Worm (Caenorhabditis elegans) whole organism, late embryonic: Measurements from ENCODE around the gene Y55F3AM.5.

Source experiments
- C08G9.2 ChIP-seq: sonication (generic microtip); optimal IDR thresholded peaks from 2 replicates; lab custom pipeline; 2016; ENCODE audit warnings: mild to moderate bottlenecking, missing genetic modification characterization, moderate library complexity, missing compliant biosample characterization
- C38D4.7 ChIP-seq: fragments of 200-800 bp; sonication (Bioruptor generic); optimal IDR thresholded peaks from 2 replicates; lab custom pipeline; 2018; ENCODE audit warnings: mild to moderate bottlenecking, missing genetic modification characterization, moderate library complexity, missing compliant biosample characterization
- K09A11.1 ChIP-seq: sonication (generic microtip); optimal IDR thresholded peaks from 2 replicates; lab custom pipeline; 2017; ENCODE audit warnings: antibody characterized with exemption, mild to moderate bottlenecking, missing genetic modification characterization, missing compliant biosample characterization; ENCODE audit not compliant: insufficient read depth
- T23F11.4 ChIP-seq: fragments of 200-800 bp; sonication (Bioruptor generic); optimal IDR thresholded peaks from 2 replicates; lab custom pipeline; 2018; ENCODE audit warnings: mild to moderate bottlenecking, missing genetic modification characterization, missing compliant biosample characterization
- Y22D7AL.16 ChIP-seq: sonication (generic microtip); optimal IDR thresholded peaks from 2 replicates; lab custom pipeline; 2016; ENCODE audit warnings: missing genetic modification characterization, missing compliant biosample characterization
- ama-1 ChIP-seq: fragments of 150-350 bp; optimal IDR thresholded peaks from 2 replicates; lab custom pipeline; 2014
- ceh-14 ChIP-seq: sonication (generic microtip); optimal IDR thresholded peaks from 2 replicates; lab custom pipeline; 2016; ENCODE audit warnings: missing genotype, missing genetic modification characterization, missing compliant biosample characterization
- ceh-18 ChIP-seq: sonication (generic microtip); optimal IDR thresholded peaks from 2 replicates; lab custom pipeline; 2016; ENCODE audit warnings: missing genetic modification characterization, missing compliant biosample characterization
- ceh-19 ChIP-seq: fragments of 200-800 bp; sonication (Bioruptor generic); optimal IDR thresholded peaks from 2 replicates; lab custom pipeline; 2018; ENCODE audit warnings: mild to moderate bottlenecking, missing genetic modification characterization, missing compliant biosample characterization
- ceh-30 ChIP-seq: fragments of 150-350 bp; optimal IDR thresholded peaks from 2 replicates; lab custom pipeline; 2014; ENCODE audit warnings: missing biosample characterization, missing genetic modification characterization
- ceh-9 ChIP-seq: sonication (generic microtip); optimal IDR thresholded peaks from 2 replicates; lab custom pipeline; 2016; ENCODE audit warnings: mild to moderate bottlenecking, missing genetic modification characterization, inconsistent platforms, missing compliant biosample characterization
- elt-2 ChIP-seq: sonication (generic microtip); optimal IDR thresholded peaks from 2 replicates; lab custom pipeline; 2016; ENCODE audit warnings: missing genetic modification reagents, missing genetic modification characterization, missing compliant biosample characterization
- ets-4 ChIP-seq: sonication (generic microtip); optimal IDR thresholded peaks from 2 replicates; lab custom pipeline; 2016; ENCODE audit warnings: missing genetic modification characterization, missing compliant biosample characterization
- fkh-6 ChIP-seq: sonication (generic microtip); optimal IDR thresholded peaks from 2 replicates; lab custom pipeline; 2016; ENCODE audit warnings: missing genetic modification characterization, missing compliant biosample characterization
- hlh-8 ChIP-seq: sonication (generic microtip); optimal IDR thresholded peaks from 2 replicates; lab custom pipeline; 2016; ENCODE audit warnings: missing genotype, missing genetic modification characterization, missing compliant biosample characterization
- lim-6 ChIP-seq: sonication (generic microtip); optimal IDR thresholded peaks from 2 replicates; lab custom pipeline; 2016; ENCODE audit warnings: missing genetic modification characterization, missing compliant biosample characterization
- lin-11 ChIP-seq: fragments of 200-800 bp; sonication (Bioruptor generic); optimal IDR thresholded peaks from 2 replicates; lab custom pipeline; 2018; ENCODE audit warnings: mild to moderate bottlenecking, missing genetic modification characterization, missing compliant biosample characterization
- madf-2 ChIP-seq: sonication (generic microtip); optimal IDR thresholded peaks from 2 replicates; lab custom pipeline; 2017; ENCODE audit warnings: missing genetic modification characterization, missing compliant biosample characterization
- nfya-1 ChIP-seq: sonication (generic microtip); optimal IDR thresholded peaks from 2 replicates; lab custom pipeline; 2017; ENCODE audit warnings: missing genetic modification characterization, mild to moderate bottlenecking, missing compliant biosample characterization, antibody characterized with exemption, moderate library complexity
- nhr-232 ChIP-seq: sonication (generic microtip); optimal IDR thresholded peaks from 2 replicates; lab custom pipeline; 2016; ENCODE audit warnings: missing genetic modification characterization, missing compliant biosample characterization
- npax-4 ChIP-seq: sonication (generic microtip); optimal IDR thresholded peaks from 2 replicates; lab custom pipeline; 2016; ENCODE audit warnings: missing genetic modification characterization, missing compliant biosample characterization
- pat-9 ChIP-seq: fragments of 200-800 bp; sonication (Bioruptor generic); optimal IDR thresholded peaks from 2 replicates; lab custom pipeline; 2018; ENCODE audit warnings: mild to moderate bottlenecking, missing genetic modification characterization, moderate library complexity, missing compliant biosample characterization
- pax-1 ChIP-seq: fragments of 150-350 bp; optimal IDR thresholded peaks from 2 replicates; lab custom pipeline; 2014; ENCODE audit warnings: missing biosample characterization, missing genetic modification characterization
- pha-2 ChIP-seq: sonication (generic microtip); optimal IDR thresholded peaks from 2 replicates; lab custom pipeline; 2017; ENCODE audit warnings: mild to moderate bottlenecking, missing genetic modification characterization, missing compliant biosample characterization
- pros-1 ChIP-seq: fragments of 150-350 bp; optimal IDR thresholded peaks from 2 replicates; lab custom pipeline; 2014; ENCODE audit warnings: missing biosample characterization, missing genetic modification reagents, missing genetic modification characterization
- rnt-1 ChIP-seq: sonication (generic microtip); optimal IDR thresholded peaks from 2 replicates; lab custom pipeline; 2016; ENCODE audit warnings: missing genetic modification characterization, missing compliant biosample characterization
- sox-2 ChIP-seq: fragments of 200-800 bp; sonication (Bioruptor generic); IDR thresholded peaks from 2 replicates; pipeline ENCODE4 v1.3.6; 2022; ENCODE audit warnings: missing genetic modification reagents, missing genetic modification characterization, missing compliant biosample characterization
- sox-4 ChIP-seq: sonication (generic microtip); optimal IDR thresholded peaks from 2 replicates; lab custom pipeline; 2017; ENCODE audit warnings: mild to moderate bottlenecking, missing genetic modification characterization, inconsistent platforms, missing compliant biosample characterization
- tbx-2 ChIP-seq: sonication (generic microtip); optimal IDR thresholded peaks from 2 replicates; lab custom pipeline; 2016; ENCODE audit warnings: missing genetic modification characterization, missing compliant biosample characterization
- tbx-7 ChIP-seq: sonication (generic microtip); optimal IDR thresholded peaks from 2 replicates; lab custom pipeline; 2016; ENCODE audit warnings: missing genotype, missing genetic modification characterization, missing compliant biosample characterization
- ttx-3 ChIP-seq: sonication (generic microtip); optimal IDR thresholded peaks from 2 replicates; lab custom pipeline; 2016; ENCODE audit warnings: missing genetic modification reagents, missing genetic modification characterization, missing compliant biosample characterization
- unc-42 ChIP-seq: sonication (generic microtip); optimal IDR thresholded peaks from 2 replicates; lab custom pipeline; 2016; ENCODE audit warnings: missing genotype, missing genetic modification characterization, missing compliant biosample characterization
- unc-55 ChIP-seq: sonication (generic microtip); optimal IDR thresholded peaks from 2 replicates; lab custom pipeline; 2017; ENCODE audit warnings: missing biosample characterization, missing genetic modification reagents, missing genetic modification characterization
- ztf-16 ChIP-seq: sonication (generic microtip); optimal IDR thresholded peaks from 2 replicates; lab custom pipeline; 2017; ENCODE audit warnings: missing genetic modification characterization, missing compliant biosample characterization

Y55F3AM.5 gene

ce11 chrIV:957820-958219, 41.2 kb upstream of the Y55F3AM.5 start (continued):
- TF ChIP-seq ceh-9 (tag; lab: Kevin White, UChicago), result no peak
- TF ChIP-seq sox-2 (GFP tag; lab: Robert Waterston, UW), result no peak
- TF ChIP-seq lim-6 (tag; lab: Kevin White, UChicago), result no peak
- peak; percentile 82 for TF ChIP-seq nfya-1
- TF ChIP-seq nhr-232 (tag; lab: Kevin White, UChicago), result no peak
- TF ChIP-seq rnt-1 (tag; lab: Kevin White, UChicago), result peak; percentile 92
- TF ChIP-seq sox-4 (tag; lab: Kevin White, UChicago), result no peak
- peak; percentile 45 for TF ChIP-seq unc-55
- TF ChIP-seq tbx-2, result peak; percentile 61
- no peak for TF ChIP-seq pha-2

DNA sequence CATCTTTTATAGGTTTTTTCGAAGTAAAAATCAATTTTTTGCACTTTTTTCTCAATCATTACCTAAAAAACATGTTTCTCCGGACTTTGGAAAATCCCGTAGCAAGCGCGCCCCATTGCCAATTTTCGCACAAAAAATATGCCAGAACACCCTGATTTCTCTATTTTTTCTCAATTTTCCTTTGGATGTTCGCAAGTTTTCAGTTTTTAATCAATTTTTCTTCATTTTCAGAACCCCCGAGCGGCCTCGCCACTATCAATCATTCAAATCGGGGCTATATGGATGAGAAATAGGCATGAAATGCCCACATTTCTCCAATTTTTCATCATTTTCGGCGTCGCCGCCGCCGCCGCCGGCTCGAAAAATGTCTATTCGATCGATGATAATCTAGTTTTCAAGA, 39.8 kb upstream of the Y55F3AM.5 start, which contains the start of gene plx-1:
Gene plx-1 (plus strand): TSS at position 301 of the 400 bp plus-strand sequence.
- TF ChIP-seq lim-6 (tag; lab: Kevin White, UChicago), result no peak
- no peak for TF ChIP-seq pax-1 (tag; lab: Kevin White, UChicago)
- TF ChIP-seq nhr-232 (tag; lab: Kevin White, UChicago), result no peak
- TF ChIP-seq T23F11.4 (GFP tag; lab: Kevin White, UChicago), result no peak
- TF ChIP-seq sox-2 (GFP tag; lab: Robert Waterston, UW), result no peak
- no peak for TF ChIP-seq C38D4.7
- no peak for TF ChIP-seq K09A11.1
- TF ChIP-seq ttx-3 (tag; lab: Kevin White, UChicago), result no peak
- TF ChIP-seq ceh-19 (GFP tag; lab: Kevin White, UChicago), result no peak
- TF ChIP-seq pat-9 (tag; lab: Kevin White, UChicago), result no peak
- no peak for TF ChIP-seq tbx-2
- TF ChIP-seq ceh-18 (tag; lab: Kevin White, UChicago), result no peak
- TF ChIP-seq npax-4, result no peak
- no peak for TF ChIP-seq madf-2 (tag; lab: Kevin White, UChicago)

DNA sequence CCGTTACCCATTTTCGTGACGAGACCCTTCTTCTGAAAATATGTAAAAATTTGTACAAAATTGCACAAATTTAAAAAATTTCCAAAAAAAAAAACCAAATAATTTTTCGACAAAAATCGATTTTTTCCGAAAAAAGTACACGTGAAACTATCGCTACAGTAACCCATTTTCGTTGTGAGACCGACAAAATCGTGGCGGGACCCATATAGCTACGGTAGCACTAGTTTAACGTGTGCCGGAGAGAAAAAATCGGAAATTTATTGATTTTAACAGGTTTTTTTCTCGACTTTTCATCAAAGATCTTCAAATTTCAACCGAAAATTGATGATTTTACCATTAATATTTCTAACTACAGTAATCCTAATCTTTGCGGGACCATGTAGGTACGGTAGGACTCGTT, 38.8 kb upstream of the Y55F3AM.5 start:
- TF ChIP-seq ceh-14 (tag; lab: Kevin White, UChicago) (no peak), pros-1 (no peak), ztf-16 (tag; lab: Kevin White, UChicago) (no peak), ets-4 (tag; lab: Kevin White, UChicago) (no peak), Y22D7AL.16 (tag; lab: Kevin White, UChicago) (no peak), lin-11 (tag; lab: Kevin White, UChicago) (no peak), C08G9.2 (tag; lab: Kevin White, UChicago) (no peak)

DNA sequence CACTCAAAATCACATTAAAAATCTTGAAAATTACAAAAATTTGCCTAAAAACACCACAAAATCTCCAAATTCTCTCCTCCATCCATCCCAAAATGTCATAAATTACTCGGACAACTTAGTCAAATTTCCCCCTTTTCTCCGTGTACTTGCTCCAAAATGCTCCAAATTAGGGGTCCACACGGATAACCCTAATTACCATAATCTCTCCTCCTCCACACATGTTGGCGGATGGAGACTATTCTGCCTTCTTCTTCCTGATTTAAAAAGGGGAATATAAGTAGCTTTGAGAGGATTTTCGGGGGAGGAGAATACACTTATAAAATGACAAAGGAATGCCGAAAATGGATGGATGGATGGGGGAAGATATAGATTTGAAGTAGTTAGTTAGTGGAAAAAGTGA, 37.2 kb upstream of the Y55F3AM.5 start:
- peak; percentile 81 for TF ChIP-seq unc-42 (tag; lab: Kevin White, UChicago)
- no peak for TF ChIP-seq fkh-6 (tag; lab: Kevin White, UChicago)

DNA sequence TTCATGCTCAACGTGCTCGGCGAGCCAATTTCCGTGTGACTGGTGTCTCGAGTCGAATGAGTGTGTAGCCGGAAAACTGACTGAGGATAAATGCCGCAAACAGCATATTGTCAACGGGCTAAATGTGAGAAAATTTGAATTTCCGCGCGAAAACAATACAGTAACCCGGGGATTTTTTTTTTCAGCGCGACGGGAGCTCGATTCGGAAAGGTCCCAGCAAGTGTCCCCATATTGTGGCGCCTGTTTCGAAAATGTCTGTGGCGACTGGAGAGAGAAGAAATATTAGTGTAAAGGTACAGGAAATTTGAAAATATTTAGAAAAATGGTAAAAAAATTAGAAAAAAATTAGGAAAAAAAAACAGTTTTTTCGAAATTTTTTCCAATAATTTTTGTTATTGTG, 27.9 kb upstream of the Y55F3AM.5 start:
- TF ChIP-seq tbx-7 (tag; lab: Kevin White, UChicago), result no peak
- TF ChIP-seq ama-1 (lab: Kevin White, UChicago), result no peak
- no peak for TF ChIP-seq unc-55
- no peak for TF ChIP-seq npax-4
- TF ChIP-seq elt-2 (tag; lab: Kevin White, UChicago), result no peak
- no peak for TF ChIP-seq Y22D7AL.16 (tag; lab: Kevin White, UChicago)
- no peak for TF ChIP-seq T23F11.4 (GFP tag; lab: Kevin White, UChicago)
- no peak for TF ChIP-seq hlh-8 (tag; lab: Kevin White, UChicago)
- TF ChIP-seq ceh-30 (tag; lab: Kevin White, UChicago), result no peak
- no peak for TF ChIP-seq unc-42 (tag; lab: Kevin White, UChicago)
- TF ChIP-seq ztf-16 (tag; lab: Kevin White, UChicago), result no peak
